Fruit fly (Drosophila melanogaster) whole organism, embryonic: ENCODE results near the gene Muc30E.

Source experiments
- B-H2 ChIP-seq: fragments of 200-800 bp; sonication (Bioruptor generic); optimal IDR thresholded peaks from 2 replicates; lab custom pipeline; 2018; ENCODE audit warnings: missing biosample characterization, mild to moderate bottlenecking, missing genetic modification characterization
- C15 ChIP-seq: fragments of 200-800 bp; sonication (Bioruptor generic); IDR thresholded peaks from 3 replicates; pipeline ENCODE4 v1.3.6; 2022; ENCODE audit warnings: missing biosample characterization, missing genetic modification characterization
- CG10543 ChIP-seq: fragments of 200-800 bp; sonication (Bioruptor generic); optimal IDR thresholded peaks from 3 replicates; lab custom pipeline; 2017; ENCODE audit warnings: missing biosample characterization, mild to moderate bottlenecking, missing genetic modification characterization, moderate library complexity
- CG11247 ChIP-seq: fragments of 200-800 bp; sonication (Bioruptor generic); IDR thresholded peaks from 2 replicates; pipeline ENCODE4 v1.3.6; 2022; ENCODE audit warnings: missing biosample characterization, missing genetic modification characterization
- CG13287 ChIP-seq: fragments of 200-800 bp; sonication (Bioruptor generic); IDR thresholded peaks from 2 replicates; pipeline ENCODE4 v1.3.6; 2022; ENCODE audit warnings: missing biosample characterization, missing genetic modification characterization; ENCODE audit not compliant: partially characterized antibody
- CG13624 ChIP-seq: fragments of 200-800 bp; sonication (Bioruptor generic); optimal IDR thresholded peaks from 2 replicates; lab custom pipeline; 2016; ENCODE audit warnings: missing biosample characterization, missing genetic modification characterization
- CG13894 ChIP-seq: fragments of 200-800 bp; sonication (Bioruptor generic); optimal IDR thresholded peaks from 3 replicates; lab custom pipeline; 2018; ENCODE audit warnings: missing biosample characterization, mild to moderate bottlenecking, missing genetic modification characterization, moderate library complexity
- CG14441 ChIP-seq: fragments of 200-800 bp; sonication (Bioruptor generic); IDR thresholded peaks from 2 replicates; pipeline ENCODE4 v1.3.6; 2022; ENCODE audit warnings: missing biosample characterization, missing genetic modification characterization
- CG14710 ChIP-seq: fragments of 200-800 bp; sonication (Bioruptor generic); optimal IDR thresholded peaks from 3 replicates; lab custom pipeline; 2019; ENCODE audit warnings: missing biosample characterization, mild to moderate bottlenecking, missing genetic modification characterization, moderate library complexity
- CG15269 ChIP-seq: fragments of 200-800 bp; sonication (Bioruptor generic); optimal IDR thresholded peaks from 2 replicates; lab custom pipeline; 2018; ENCODE audit warnings: missing biosample characterization, mild to moderate bottlenecking, missing genetic modification characterization, moderate library complexity
- CG16863 ChIP-seq: fragments of 200-800 bp; sonication (Bioruptor generic); optimal IDR thresholded peaks from 3 replicates; lab custom pipeline; 2016; ENCODE audit warnings: missing biosample characterization, missing genetic modification characterization
- CG17385 ChIP-seq: fragments of 200-800 bp; sonication (Bioruptor generic); optimal IDR thresholded peaks from 3 replicates; lab custom pipeline; 2018; ENCODE audit warnings: missing biosample characterization, mild to moderate bottlenecking, missing genetic modification characterization
- CG2120 ChIP-seq: fragments of 200-800 bp; sonication (Bioruptor generic); optimal IDR thresholded peaks from 3 replicates; lab custom pipeline; 2016; ENCODE audit warnings: missing biosample characterization, missing genetic modification characterization
- CG6683 ChIP-seq: fragments of 200-800 bp; sonication (Bioruptor generic); optimal IDR thresholded peaks from 2 replicates; lab custom pipeline; 2017; ENCODE audit warnings: missing biosample characterization, mild to moderate bottlenecking, missing genetic modification characterization, missing genetic modification reagents
- CG8290 ChIP-seq, 3 experiments: fragments of 200-800 bp; sonication (Bioruptor generic); optimal IDR thresholded peaks; 2 replicates each; lab custom pipeline; 2016 to 2019; ENCODE audit warnings: missing biosample characterization in 3 of 3, missing genetic modification characterization in 3 of 3, mild to moderate bottlenecking in 2 of 3, moderate library complexity in 1 of 3
- CG9932 ChIP-seq: fragments of 200-800 bp; sonication (Bioruptor generic); IDR thresholded peaks from 2 replicates; pipeline ENCODE4 v1.3.6; 2022; ENCODE audit warnings: missing biosample characterization, missing genetic modification characterization
- CTCF ChIP-seq: fragments of 200-800 bp; sonication (Bioruptor generic); optimal IDR thresholded peaks from 2 replicates; lab custom pipeline; 2017; ENCODE audit warnings: missing biosample characterization, mild to moderate bottlenecking, missing genetic modification characterization, moderate library complexity
- Dbx ChIP-seq: fragments of 200-800 bp; sonication (Bioruptor generic); IDR thresholded peaks from 3 replicates; pipeline ENCODE4 v1.3.6; 2022; ENCODE audit warnings: missing biosample characterization, missing genetic modification characterization
- Deaf1 ChIP-seq: fragments of 200-800 bp; optimal IDR thresholded peaks from 3 replicates; lab custom pipeline; 2019; ENCODE audit warnings: missing biosample characterization, mild to moderate bottlenecking, missing genetic modification characterization, moderate library complexity
- Dek ChIP-seq: fragments of 200-800 bp; sonication (Bioruptor generic); optimal IDR thresholded peaks from 3 replicates; lab custom pipeline; 2019; ENCODE audit warnings: missing biosample characterization, mild to moderate bottlenecking, missing genetic modification characterization, moderate library complexity
- Drgx ChIP-seq: fragments of 200-800 bp; sonication (Bioruptor generic); IDR thresholded peaks from 2 replicates; pipeline ENCODE4 v1.3.6; 2022; ENCODE audit warnings: missing biosample characterization, missing genetic modification characterization
- Fer3 ChIP-seq: fragments of 200-800 bp; sonication (Bioruptor generic); optimal IDR thresholded peaks from 2 replicates; lab custom pipeline; 2018; ENCODE audit warnings: missing biosample characterization, mild to moderate bottlenecking, missing genetic modification characterization, moderate library complexity
- HHEX ChIP-seq: fragments of 200-800 bp; sonication (Bioruptor generic); optimal IDR thresholded peaks from 3 replicates; lab custom pipeline; 2017; ENCODE audit warnings: missing biosample characterization, mild to moderate bottlenecking, missing genetic modification characterization, missing genetic modification reagents
- HLH3B ChIP-seq: fragments of 200-800 bp; sonication (Bioruptor generic); IDR thresholded peaks from 2 replicates; pipeline ENCODE4 v1.3.6; 2022; ENCODE audit warnings: missing biosample characterization, missing genetic modification characterization
- HmgZ ChIP-seq: fragments of 200-800 bp; sonication (Bioruptor generic); optimal IDR thresholded peaks from 2 replicates; lab custom pipeline; 2018; ENCODE audit warnings: missing biosample characterization, mild to moderate bottlenecking, missing genetic modification characterization
- Jarid2 ChIP-seq: fragments of 200-800 bp; sonication (Bioruptor generic); optimal IDR thresholded peaks from 3 replicates; lab custom pipeline; 2017; ENCODE audit warnings: mild to moderate bottlenecking, missing biosample characterization, missing genetic modification reagents, missing genetic modification characterization
- NFAT ChIP-seq: fragments of 200-800 bp; sonication (Bioruptor generic); IDR thresholded peaks from 2 replicates; pipeline ENCODE4 v1.3.6; 2022; ENCODE audit warnings: missing biosample characterization, missing genetic modification characterization
- Opbp ChIP-seq: fragments of 200-800 bp; sonication (Bioruptor generic); IDR thresholded peaks from 3 replicates; pipeline ENCODE4 v1.3.6; 2022; ENCODE audit warnings: missing biosample characterization, missing genetic modification characterization; ENCODE audit not compliant: partially characterized antibody
- Optix ChIP-seq: fragments of 200-800 bp; sonication (Bioruptor generic); IDR thresholded peaks from 3 replicates; pipeline ENCODE4 v1.3.6; 2022; ENCODE audit warnings: missing biosample characterization, missing genetic modification characterization
- az2 ChIP-seq: fragments of 200-800 bp; sonication (Bioruptor generic); optimal IDR thresholded peaks from 3 replicates; lab custom pipeline; 2016; ENCODE audit warnings: missing biosample characterization, missing genetic modification characterization
- cg ChIP-seq: fragments of 200-800 bp; sonication (Bioruptor generic); optimal IDR thresholded peaks from 3 replicates; lab custom pipeline; 2019; ENCODE audit warnings: missing biosample characterization, mild to moderate bottlenecking, missing genetic modification characterization, moderate library complexity
- chinmo ChIP-seq: fragments of 200-800 bp; sonication (Bioruptor generic); IDR thresholded peaks from 4 replicates; pipeline ENCODE4 v1.3.6; 2022; ENCODE audit warnings: missing biosample characterization, missing genetic modification characterization; ENCODE audit not compliant: partially characterized antibody
- cwo ChIP-seq: fragments of 200-800 bp; sonication (Bioruptor generic); optimal IDR thresholded peaks from 3 replicates; lab custom pipeline; 2017; ENCODE audit warnings: missing biosample characterization, missing genetic modification characterization, mild to moderate bottlenecking, moderate library complexity, missing genetic modification reagents
- eve ChIP-seq, 2 experiments: fragments of >200 bp; optimal IDR thresholded peaks; 2 replicates each; lab custom pipeline; 2017; ENCODE audit warnings: missing biosample characterization in 2 of 2, missing genetic modification characterization in 2 of 2
- exex ChIP-seq: fragments of 200-800 bp; sonication (Bioruptor generic); optimal IDR thresholded peaks from 4 replicates; lab custom pipeline; 2018; ENCODE audit warnings: missing biosample characterization, mild to moderate bottlenecking, missing genetic modification characterization, moderate library complexity
- ftz-f1 ChIP-seq: fragments of 200-800 bp; sonication (Bioruptor generic); optimal IDR thresholded peaks from 2 replicates; lab custom pipeline; 2016; ENCODE audit warnings: missing biosample characterization, missing genetic modification characterization
- hkb ChIP-seq, 2 experiments: fragments of 200-800 bp in 1 of 2; fragments of >200 bp in 1 of 2; sonication (Bioruptor generic) in 1 of 2; IDR thresholded peaks in 1 of 2; optimal IDR thresholded peaks in 1 of 2; 2 replicates each; pipeline versions ENCODE4 v1.3.6 to Lab custom; 2017 to 2022; ENCODE audit warnings: missing biosample characterization in 1 of 2, missing genetic modification characterization in 1 of 2
- lab ChIP-seq: fragments of 200-800 bp; sonication (Bioruptor generic); optimal IDR thresholded peaks from 3 replicates; lab custom pipeline; 2017; ENCODE audit warnings: missing biosample characterization, missing genetic modification characterization, mild to moderate bottlenecking, moderate library complexity, missing genetic modification reagents
- nom ChIP-seq: fragments of 200-800 bp; sonication (Bioruptor generic); optimal IDR thresholded peaks from 2 replicates; lab custom pipeline; 2017; ENCODE audit warnings: missing biosample characterization, missing genetic modification characterization, mild to moderate bottlenecking, moderate library complexity, missing genetic modification reagents
- pb ChIP-seq: fragments of 200-800 bp; sonication (Bioruptor generic); optimal IDR thresholded peaks from 3 replicates; lab custom pipeline; 2016; ENCODE audit warnings: missing biosample characterization, missing genetic modification characterization
- pho ChIP-seq: fragments of 200-800 bp; sonication (Bioruptor generic); optimal IDR thresholded peaks from 2 replicates; lab custom pipeline; 2016; ENCODE audit warnings: missing biosample characterization, missing genetic modification characterization
- pzg ChIP-seq: fragments of 200-800 bp; sonication (Bioruptor generic); optimal IDR thresholded peaks from 3 replicates; lab custom pipeline; 2018; ENCODE audit warnings: missing biosample characterization, mild to moderate bottlenecking, missing genetic modification characterization, moderate library complexity
- rib ChIP-seq: fragments of 200-800 bp; sonication (Bioruptor generic); IDR thresholded peaks from 2 replicates; pipeline ENCODE4 v1.3.6; 2022; ENCODE audit warnings: missing biosample characterization, missing genetic modification characterization
- sens ChIP-seq: fragments of 200-800 bp; sonication (Bioruptor generic); peaks from one replicate; lab custom pipeline; 2016; ENCODE audit warnings: missing biosample characterization, missing genetic modification characterization
- so ChIP-seq: fragments of 200-800 bp; sonication (Bioruptor generic); IDR thresholded peaks from 3 replicates; pipeline ENCODE4 v1.3.6; 2022; ENCODE audit warnings: missing biosample characterization, missing genetic modification characterization
- sob ChIP-seq: fragments of 200-800 bp; sonication (Bioruptor generic); IDR thresholded peaks from 2 replicates; pipeline ENCODE4 v1.3.6; 2022; ENCODE audit warnings: missing biosample characterization, missing genetic modification characterization
- sr ChIP-seq: fragments of 200-800 bp; sonication (Bioruptor generic); IDR thresholded peaks from 3 replicates; pipeline ENCODE4 v1.3.6; 2022; ENCODE audit warnings: missing biosample characterization, missing genetic modification characterization
- sug ChIP-seq: fragments of 200-800 bp; optimal IDR thresholded peaks from 2 replicates; lab custom pipeline; 2019; ENCODE audit warnings: missing biosample characterization, mild to moderate bottlenecking, missing genetic modification characterization, moderate library complexity
- z ChIP-seq: fragments of 200-800 bp; sonication (Bioruptor generic); IDR thresholded peaks from 3 replicates; pipeline ENCODE4 v1.3.6; 2022; ENCODE audit warnings: missing biosample characterization, missing genetic modification characterization

Muc30E gene

dm6 chr2L:9947265-9947664 lies 44.3 kb upstream of the Muc30E start, which contains the start of gene CG5853:
TSS of gene CG5853 (minus strand) at chr2L:9947648.
- peak; percentile 19 for TF ChIP-seq cwo (GFP tag; lab: Kevin White, UChicago)
- peak; percentile 97 for TF ChIP-seq Deaf1 (tag; lab: Kevin White, UChicago)
- TF ChIP-seq CG13894 (tag; lab: Kevin White, UChicago) = peak; percentile 83
- 0 out of 2 replicates have a peak, but pooled peaks have one; percentile 40 for TF ChIP-seq CG11247 (GFP tag; lab: Robert Waterston, UW)
- peak; percentile 76 for TF ChIP-seq sug (tag; lab: Kevin White, UChicago)
- peak; percentile 13 for TF ChIP-seq HHEX (GFP tag; lab: Kevin White, UChicago)
- 0 out of 3 replicates have a peak, but pooled peaks have one; percentile 7 for TF ChIP-seq Opbp (GFP tag; lab: Robert Waterston, UW)
- TF ChIP-seq B-H2 = peak; percentile 63
- TF ChIP-seq CG10543 = peak; percentile 78
- TF ChIP-seq CG13624 = no peak
- peak; percentile 87; the same call in 3 of the 4 replicates for TF ChIP-seq chinmo (GFP tag; lab: Robert Waterston, UW)
- no peak for TF ChIP-seq CG17385 (GFP tag; lab: Kevin White, UChicago)
- 0 out of 2 replicates have a peak, but pooled peaks have one; percentile 45 for TF ChIP-seq rib (GFP tag; lab: Robert Waterston, UW)
- 0 out of 2 replicates have a peak, but pooled peaks have one; percentile 14 for TF ChIP-seq HLH3B (GFP tag; lab: Robert Waterston, UW)
- 0 out of 3 replicates have a peak, but pooled peaks have one; percentile 28 for TF ChIP-seq z (GFP tag; lab: Robert Waterston, UW)
- no peak for TF ChIP-seq CTCF
- peak; percentile 32; the same call in 1 of the 3 replicates for TF ChIP-seq sr
- TF ChIP-seq Dek (tag; lab: Kevin White, UChicago) = no peak
- no peak for TF ChIP-seq hkb (optimal IDR thresholded peaks at IDR 0.05; lab: Kevin White, UChicago)
- TF ChIP-seq hkb (GFP tag; IDR thresholded peaks at IDR 0.05; lab: Robert Waterston, UW) = no peak
- peak; percentile 51; the same call in 1 of the 2 replicates for TF ChIP-seq sob (GFP tag; lab: Robert Waterston, UW)
- no peak for TF ChIP-seq C15 (GFP tag; lab: Robert Waterston, UW)
- no peak for TF ChIP-seq CG2120 (GFP tag; lab: Kevin White, UChicago)
- TF ChIP-seq CG13287 (GFP tag; lab: Robert Waterston, UW) = peak; percentile 12; the same call in 1 of the 2 replicates
- 0 out of 2 replicates have a peak, but pooled peaks have one; percentile 20 for TF ChIP-seq CG9932 (GFP tag; lab: Robert Waterston, UW)
- TF ChIP-seq pho (GFP tag; lab: Kevin White, UChicago) = peak; percentile 7
- TF ChIP-seq eve (GFP tag; optimal IDR thresholded peaks at IDR 0.05; lab: Kevin White, UChicago) = no peak
- peak; percentile 21 for TF ChIP-seq Fer3 (tag; lab: Kevin White, UChicago)
- TF ChIP-seq CG14710 (tag; lab: Kevin White, UChicago) = no peak
- TF ChIP-seq Dbx = 0 out of 3 replicates have a peak, but pooled peaks have one; percentile 39
- 0 out of 3 replicates have a peak, but pooled peaks have one; percentile 35 for TF ChIP-seq Optix (GFP tag; lab: Robert Waterston, UW)
- TF ChIP-seq CG6683 (GFP tag; lab: Kevin White, UChicago) = no peak
- TF ChIP-seq lab = peak; percentile 70
- TF ChIP-seq nom (GFP tag; lab: Kevin White, UChicago) = peak; percentile 74
- peak; percentile 19; the same call in 1 of the 3 replicates for TF ChIP-seq so (GFP tag; lab: Robert Waterston, UW)
- peak; percentile 36 for TF ChIP-seq Drgx
- peak; percentile 59 for TF ChIP-seq HmgZ (tag; lab: Kevin White, UChicago)
- no peak for TF ChIP-seq CG8290 (GFP tag; optimal IDR thresholded peaks at IDR 0.05; lab: Kevin White, UChicago)
- TF ChIP-seq CG8290 (tag; optimal IDR thresholded peaks at IDR 0.05; lab: Kevin White, UChicago) = peak in 1 of 2 experiments; percentile 73
- TF ChIP-seq pzg (GFP tag; lab: Kevin White, UChicago) = peak; percentile 11
- TF ChIP-seq ftz-f1 (GFP tag; lab: Kevin White, UChicago) = peak; percentile 35
- peak; percentile 2 for TF ChIP-seq CG15269 (tag; lab: Kevin White, UChicago)
- no peak for TF ChIP-seq az2 (GFP tag; lab: Kevin White, UChicago)
- TF ChIP-seq CG14441 (GFP tag; lab: Robert Waterston, UW) = no peak
- TF ChIP-seq exex (tag; lab: Kevin White, UChicago) = peak; percentile 51
- TF ChIP-seq cg = peak; percentile 39
- TF ChIP-seq Jarid2 (GFP tag; lab: Kevin White, UChicago) = peak; percentile 40
- TF ChIP-seq sens (GFP tag; lab: Kevin White, UChicago) = peak; percentile 31
- TF ChIP-seq NFAT (GFP tag; lab: Robert Waterston, UW) = 0 out of 2 replicates have a peak, but pooled peaks have one; percentile 32
- TF ChIP-seq CG16863 (GFP tag; lab: Kevin White, UChicago) = no peak
- TF ChIP-seq pb = peak; percentile 1
